Worm (Caenorhabditis elegans): ENCODE data around the gene irld-28.

ce11 chrV:2336151-2336550 lies at the start of gene irld-28:
- no peak for TF ChIP-seq blmp-1 (tag; optimal IDR thresholded peaks at IDR 0.05; ENCODE audit: insufficient read depth)
- no peak for TF ChIP-seq nhr-25 (tag; optimal IDR thresholded peaks at IDR 0.05)

Data from whole organism, L2 larva.